Worm (Caenorhabditis elegans) whole organism, L4 larva: ENCODE results near the gene clec-34.

Experiments used
- ZK546.5 ChIP-seq, 2 experiments: sonication (generic microtip); optimal IDR thresholded peaks; 2 replicates each; lab custom pipeline; 2017; ENCODE audit warnings: missing biosample characterization in 2 of 2, missing genetic modification characterization in 2 of 2
- ceh-62 ChIP-seq: sonication (generic microtip); optimal IDR thresholded peaks from 2 replicates; lab custom pipeline; 2017; ENCODE audit warnings: missing biosample characterization, missing genetic modification characterization
- ceh-82 ChIP-seq: sonication (generic microtip); optimal IDR thresholded peaks from 2 replicates; lab custom pipeline; 2017; ENCODE audit warnings: missing biosample characterization, missing genetic modification characterization
- fkh-10 ChIP-seq: fragments of 150-350 bp; optimal IDR thresholded peaks from 2 replicates; lab custom pipeline; 2014; ENCODE audit warnings: missing biosample characterization, missing genetic modification reagents, missing genetic modification characterization
- fos-1 ChIP-seq: fragments of 150-350 bp; optimal IDR thresholded peaks from 2 replicates; lab custom pipeline; 2014; ENCODE audit warnings: missing biosample characterization, missing genetic modification characterization
- hlh-11 ChIP-seq: fragments of 200-800 bp; sonication (Bioruptor generic); optimal IDR thresholded peaks from 2 replicates; lab custom pipeline; 2018; ENCODE audit warnings: mild to moderate bottlenecking, missing genetic modification characterization, missing compliant biosample characterization
- lin-39 ChIP-seq: fragments of 150-350 bp; optimal IDR thresholded peaks from 2 replicates; lab custom pipeline; 2014; ENCODE audit warnings: missing biosample characterization, missing genetic modification reagents, missing genetic modification characterization
- mep-1 ChIP-seq: fragments of 150-350 bp; sonication (generic microtip); optimal IDR thresholded peaks from 3 replicates; lab custom pipeline; 2014; ENCODE audit warnings: missing biosample characterization, missing genetic modification characterization
- nhr-28 ChIP-seq: fragments of 150-350 bp; optimal IDR thresholded peaks from 2 replicates; lab custom pipeline; 2014; ENCODE audit warnings: missing biosample characterization, missing genetic modification characterization
- php-3 ChIP-seq: fragments of 200-800 bp; sonication (Bioruptor generic); IDR thresholded peaks from 2 replicates; pipeline ENCODE4 v1.3.6; 2022; ENCODE audit warnings: missing genetic modification reagents, missing genetic modification characterization, missing compliant biosample characterization
- rbr-2 ChIP-seq: sonication (generic microtip); optimal IDR thresholded peaks from 2 replicates; lab custom pipeline; 2016; ENCODE audit warnings: missing genotype, missing genetic modification characterization, missing compliant biosample characterization
- zag-1 ChIP-seq: fragments of 150-350 bp; optimal IDR thresholded peaks from 2 replicates; lab custom pipeline; 2014; ENCODE audit warnings: missing biosample characterization, missing genetic modification characterization

DNA sequence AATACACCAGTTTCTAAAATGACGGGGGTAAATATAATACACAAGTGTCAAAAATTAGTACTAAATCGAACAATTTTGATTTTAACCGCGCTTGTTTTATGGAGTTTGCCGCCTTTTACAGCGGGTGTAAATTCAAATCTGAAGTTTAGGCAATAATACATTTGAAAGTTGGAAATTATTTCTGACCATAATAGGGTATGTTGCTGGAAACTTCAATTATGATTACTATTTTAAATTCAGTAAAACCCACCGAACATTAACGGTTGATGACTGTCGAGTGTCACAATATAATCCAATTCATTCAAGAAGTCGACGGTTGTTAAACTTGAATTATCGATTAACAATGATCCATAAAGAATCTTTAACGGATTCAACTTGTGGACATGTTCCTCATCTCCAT lies 21.8 kb upstream of the clec-34 start:
- TF ChIP-seq rbr-2 (tag; lab: Kevin White, UChicago) (no peak), fkh-10 (no peak), ZK546.5 (tag; optimal IDR thresholded peaks at IDR 0.05; lab: Kevin White, UChicago) (no peak), hlh-11 (no peak), mep-1 (no peak), fos-1 (tag; lab: Kevin White, UChicago) (no peak), nhr-28 (tag; lab: Kevin White, UChicago) (no peak), zag-1 (tag; lab: Kevin White, UChicago) (no peak), ceh-82 (no peak), php-3 (no peak), ceh-62 (no peak), lin-39 (tag; lab: Kevin White, UChicago) (no peak)
